Worm (Caenorhabditis elegans) whole organism, late embryonic: ENCODE data around the gene Y77E11A.23.

ENCODE experiments used
- C38D4.7 ChIP-seq: fragments of 200-800 bp; sonication (Bioruptor generic); optimal IDR thresholded peaks from 2 replicates; lab custom pipeline; 2018; ENCODE audit warnings: mild to moderate bottlenecking, missing genetic modification characterization, moderate library complexity, missing compliant biosample characterization
- F13H6.1 ChIP-seq: sonication (generic microtip); optimal IDR thresholded peaks from 2 replicates; lab custom pipeline; 2016; ENCODE audit warnings: missing genetic modification characterization, missing compliant biosample characterization
- K02D7.2 ChIP-seq: sonication (generic microtip); optimal IDR thresholded peaks from 2 replicates; lab custom pipeline; 2017; ENCODE audit warnings: mild to moderate bottlenecking, missing genetic modification characterization, missing compliant biosample characterization
- K09A11.1 ChIP-seq: sonication (generic microtip); optimal IDR thresholded peaks from 2 replicates; lab custom pipeline; 2017; ENCODE audit warnings: antibody characterized with exemption, mild to moderate bottlenecking, missing genetic modification characterization, missing compliant biosample characterization; ENCODE audit not compliant: insufficient read depth
- T23F11.4 ChIP-seq: fragments of 200-800 bp; sonication (Bioruptor generic); optimal IDR thresholded peaks from 2 replicates; lab custom pipeline; 2018; ENCODE audit warnings: mild to moderate bottlenecking, missing genetic modification characterization, missing compliant biosample characterization
- Y22D7AL.16 ChIP-seq: sonication (generic microtip); optimal IDR thresholded peaks from 2 replicates; lab custom pipeline; 2016; ENCODE audit warnings: missing genetic modification characterization, missing compliant biosample characterization
- ahr-1 ChIP-seq: sonication (generic microtip); optimal IDR thresholded peaks from 2 replicates; lab custom pipeline; 2016; ENCODE audit warnings: missing genetic modification characterization, missing compliant biosample characterization
- ama-1 ChIP-seq: fragments of 150-350 bp; optimal IDR thresholded peaks from 2 replicates; lab custom pipeline; 2014
- ceh-14 ChIP-seq: sonication (generic microtip); optimal IDR thresholded peaks from 2 replicates; lab custom pipeline; 2016; ENCODE audit warnings: missing genotype, missing genetic modification characterization, missing compliant biosample characterization
- ceh-18 ChIP-seq: sonication (generic microtip); optimal IDR thresholded peaks from 2 replicates; lab custom pipeline; 2016; ENCODE audit warnings: missing genetic modification characterization, missing compliant biosample characterization
- ceh-19 ChIP-seq: fragments of 200-800 bp; sonication (Bioruptor generic); optimal IDR thresholded peaks from 2 replicates; lab custom pipeline; 2018; ENCODE audit warnings: mild to moderate bottlenecking, missing genetic modification characterization, missing compliant biosample characterization
- ceh-2 ChIP-seq: sonication (generic microtip); optimal IDR thresholded peaks from 2 replicates; lab custom pipeline; 2016; ENCODE audit warnings: missing genotype, missing genetic modification characterization, missing compliant biosample characterization
- ceh-22 ChIP-seq: sonication (generic microtip); optimal IDR thresholded peaks from 2 replicates; lab custom pipeline; 2017; ENCODE audit warnings: missing biosample characterization, missing genetic modification characterization
- ceh-24 ChIP-seq: sonication (generic microtip); optimal IDR thresholded peaks from 2 replicates; lab custom pipeline; 2016; ENCODE audit warnings: mild to moderate bottlenecking, missing genetic modification characterization, missing compliant biosample characterization
- ceh-30 ChIP-seq: fragments of 150-350 bp; optimal IDR thresholded peaks from 2 replicates; lab custom pipeline; 2014; ENCODE audit warnings: missing biosample characterization, missing genetic modification characterization
- ceh-31 ChIP-seq: sonication (generic microtip); optimal IDR thresholded peaks from 2 replicates; lab custom pipeline; 2016; ENCODE audit warnings: missing genetic modification characterization, missing compliant biosample characterization
- ceh-34 ChIP-seq: sonication (generic microtip); optimal IDR thresholded peaks from 2 replicates; lab custom pipeline; 2016; ENCODE audit warnings: mild to moderate bottlenecking, missing genetic modification characterization, missing compliant biosample characterization
- ceh-45 ChIP-seq: fragments of 200-800 bp; sonication (Bioruptor generic); IDR thresholded peaks from 2 replicates; pipeline ENCODE4 v1.3.6; 2022; ENCODE audit warnings: missing genetic modification reagents, missing genetic modification characterization, missing compliant biosample characterization
- ceh-48 ChIP-seq: sonication (generic microtip); optimal IDR thresholded peaks from 2 replicates; lab custom pipeline; 2016; ENCODE audit warnings: missing genetic modification characterization, inconsistent platforms, missing compliant biosample characterization
- ceh-6 ChIP-seq: fragments of 200-800 bp; sonication (Bioruptor generic); optimal IDR thresholded peaks from 2 replicates; lab custom pipeline; 2018; ENCODE audit warnings: mild to moderate bottlenecking, missing genetic modification characterization, missing compliant biosample characterization
- dmd-4 ChIP-seq: sonication (generic microtip); optimal IDR thresholded peaks from 2 replicates; lab custom pipeline; 2016; ENCODE audit warnings: borderline replicate concordance, missing genetic modification characterization, missing compliant biosample characterization
- elt-2 ChIP-seq: sonication (generic microtip); optimal IDR thresholded peaks from 2 replicates; lab custom pipeline; 2016; ENCODE audit warnings: missing genetic modification reagents, missing genetic modification characterization, missing compliant biosample characterization
- eyg-1 ChIP-seq: sonication (generic microtip); optimal IDR thresholded peaks from 2 replicates; lab custom pipeline; 2016; ENCODE audit warnings: missing genotype, missing genetic modification characterization, missing compliant biosample characterization
- fax-1 ChIP-seq: sonication (generic microtip); optimal IDR thresholded peaks from 2 replicates; lab custom pipeline; 2016; ENCODE audit warnings: missing genotype, missing genetic modification characterization, missing compliant biosample characterization
- fkh-10 ChIP-seq: fragments of 150-350 bp; optimal IDR thresholded peaks from 2 replicates; lab custom pipeline; 2014; ENCODE audit warnings: missing biosample characterization, missing genetic modification reagents, missing genetic modification characterization
- hlh-13 ChIP-seq: fragments of 200-800 bp; sonication (Bioruptor generic); optimal IDR thresholded peaks from 2 replicates; lab custom pipeline; 2018; ENCODE audit warnings: mild to moderate bottlenecking, missing genetic modification characterization, missing compliant biosample characterization
- hlh-15 ChIP-seq: sonication (generic microtip); optimal IDR thresholded peaks from 2 replicates; lab custom pipeline; 2016; ENCODE audit warnings: missing genetic modification characterization, missing compliant biosample characterization
- hlh-30 ChIP-seq: sonication (generic microtip); optimal IDR thresholded peaks from 2 replicates; lab custom pipeline; 2017; ENCODE audit warnings: antibody characterized with exemption, missing genetic modification characterization, missing compliant biosample characterization; ENCODE audit not compliant: insufficient read depth
- lim-6 ChIP-seq: sonication (generic microtip); optimal IDR thresholded peaks from 2 replicates; lab custom pipeline; 2016; ENCODE audit warnings: missing genetic modification characterization, missing compliant biosample characterization
- lin-11 ChIP-seq: fragments of 200-800 bp; sonication (Bioruptor generic); optimal IDR thresholded peaks from 2 replicates; lab custom pipeline; 2018; ENCODE audit warnings: mild to moderate bottlenecking, missing genetic modification characterization, missing compliant biosample characterization
- madf-2 ChIP-seq: sonication (generic microtip); optimal IDR thresholded peaks from 2 replicates; lab custom pipeline; 2017; ENCODE audit warnings: missing genetic modification characterization, missing compliant biosample characterization
- mec-3 ChIP-seq: sonication (generic microtip); optimal IDR thresholded peaks from 2 replicates; lab custom pipeline; 2016; ENCODE audit warnings: borderline replicate concordance, missing genetic modification characterization, missing compliant biosample characterization
- nfya-1 ChIP-seq: sonication (generic microtip); optimal IDR thresholded peaks from 2 replicates; lab custom pipeline; 2017; ENCODE audit warnings: missing genetic modification characterization, mild to moderate bottlenecking, missing compliant biosample characterization, antibody characterized with exemption, moderate library complexity
- nhr-11 ChIP-seq: fragments of 150-350 bp; optimal IDR thresholded peaks from 2 replicates; lab custom pipeline; 2014; ENCODE audit warnings: missing biosample characterization, missing genetic modification characterization
- nhr-232 ChIP-seq: sonication (generic microtip); optimal IDR thresholded peaks from 2 replicates; lab custom pipeline; 2016; ENCODE audit warnings: missing genetic modification characterization, missing compliant biosample characterization
- npax-4 ChIP-seq: sonication (generic microtip); optimal IDR thresholded peaks from 2 replicates; lab custom pipeline; 2016; ENCODE audit warnings: missing genetic modification characterization, missing compliant biosample characterization
- pag-3 ChIP-seq: sonication (generic microtip); optimal IDR thresholded peaks from 2 replicates; lab custom pipeline; 2016; ENCODE audit warnings: missing compliant biosample characterization, missing genetic modification characterization, borderline replicate concordance
- pat-9 ChIP-seq: fragments of 200-800 bp; sonication (Bioruptor generic); optimal IDR thresholded peaks from 2 replicates; lab custom pipeline; 2018; ENCODE audit warnings: mild to moderate bottlenecking, missing genetic modification characterization, moderate library complexity, missing compliant biosample characterization
- pha-2 ChIP-seq: sonication (generic microtip); optimal IDR thresholded peaks from 2 replicates; lab custom pipeline; 2017; ENCODE audit warnings: mild to moderate bottlenecking, missing genetic modification characterization, missing compliant biosample characterization
- pha-4 ChIP-seq: fragments of 150-350 bp; optimal IDR thresholded peaks from 2 replicates; lab custom pipeline; 2018; ENCODE audit warnings: missing biosample characterization, missing genetic modification reagents, missing genetic modification characterization
- pqm-1 ChIP-seq: sonication (generic microtip); optimal IDR thresholded peaks from 2 replicates; lab custom pipeline; 2016; ENCODE audit warnings: missing genetic modification characterization, missing compliant biosample characterization
- pros-1 ChIP-seq: fragments of 150-350 bp; optimal IDR thresholded peaks from 2 replicates; lab custom pipeline; 2014; ENCODE audit warnings: missing biosample characterization, missing genetic modification reagents, missing genetic modification characterization
- rnt-1 ChIP-seq: sonication (generic microtip); optimal IDR thresholded peaks from 2 replicates; lab custom pipeline; 2016; ENCODE audit warnings: missing genetic modification characterization, missing compliant biosample characterization
- sdc-2 ChIP-seq: sonication (generic microtip); optimal IDR thresholded peaks from 2 replicates; lab custom pipeline; 2016; ENCODE audit warnings: missing genotype, missing genetic modification characterization, missing compliant biosample characterization
- sox-2 ChIP-seq: fragments of 200-800 bp; sonication (Bioruptor generic); IDR thresholded peaks from 2 replicates; pipeline ENCODE4 v1.3.6; 2022; ENCODE audit warnings: missing genetic modification reagents, missing genetic modification characterization, missing compliant biosample characterization
- sox-4 ChIP-seq: sonication (generic microtip); optimal IDR thresholded peaks from 2 replicates; lab custom pipeline; 2017; ENCODE audit warnings: mild to moderate bottlenecking, missing genetic modification characterization, inconsistent platforms, missing compliant biosample characterization
- syd-9 ChIP-seq: sonication (generic microtip); optimal IDR thresholded peaks from 2 replicates; lab custom pipeline; 2016; ENCODE audit warnings: mild to moderate bottlenecking, missing genetic modification characterization, moderate library complexity, missing compliant biosample characterization
- tbx-7 ChIP-seq: sonication (generic microtip); optimal IDR thresholded peaks from 2 replicates; lab custom pipeline; 2016; ENCODE audit warnings: missing genotype, missing genetic modification characterization, missing compliant biosample characterization
- ttx-3 ChIP-seq: sonication (generic microtip); optimal IDR thresholded peaks from 2 replicates; lab custom pipeline; 2016; ENCODE audit warnings: missing genetic modification reagents, missing genetic modification characterization, missing compliant biosample characterization
- unc-3 ChIP-seq, 2 experiments: fragments of 200-800 bp in 1 of 2; sonication (Bioruptor generic) in 1 of 2; sonication (generic microtip) in 1 of 2; conservative IDR thresholded peaks in 1 of 2; optimal IDR thresholded peaks in 1 of 2; 2 replicates each; pipeline versions ENCODE4 v1.3.6 to Lab custom; 2016 to 2022; ENCODE audit warnings: missing compliant biosample characterization in 2 of 2, missing genetic modification characterization in 2 of 2, missing genetic modification reagents in 1 of 2
- unc-42 ChIP-seq: sonication (generic microtip); optimal IDR thresholded peaks from 2 replicates; lab custom pipeline; 2016; ENCODE audit warnings: missing genotype, missing genetic modification characterization, missing compliant biosample characterization
- zip-5 ChIP-seq: sonication (generic microtip); optimal IDR thresholded peaks from 2 replicates; lab custom pipeline; 2016; ENCODE audit warnings: missing genetic modification characterization, missing compliant biosample characterization

Y77E11A.23 gene

DNA sequence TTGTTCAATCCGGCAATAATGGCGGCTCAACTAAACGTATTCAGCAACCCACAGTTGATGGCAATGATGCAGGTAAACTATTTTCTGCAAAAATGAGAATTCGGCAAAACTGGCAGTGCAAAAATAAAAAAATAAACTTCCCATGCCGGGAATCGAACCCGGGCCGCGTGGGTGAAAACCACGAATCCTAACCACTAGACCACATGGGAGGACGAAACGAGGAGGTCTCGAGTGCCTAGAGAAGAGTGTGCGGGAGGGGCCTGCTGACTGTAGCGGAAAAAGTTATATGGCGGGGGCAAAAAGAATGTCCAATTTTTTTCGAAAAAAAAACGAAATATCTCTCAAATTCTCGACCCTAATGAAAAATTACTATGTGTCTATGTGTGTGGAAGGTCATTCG lies 42.1 kb downstream of the Y77E11A.23 start:
- TF ChIP-seq unc-3 (GFP tag; conservative IDR thresholded peaks at IDR 0.05; lab: Robert Waterston, UW) (0 out of 2 replicates have a peak, but pooled peaks have one; percentile 49), unc-3 (tag; optimal IDR thresholded peaks at IDR 0.05; lab: Kevin White, UChicago) (peak; percentile 49), pha-2 (tag; lab: Kevin White, UChicago) (peak; percentile 49), nfya-1 (tag; lab: Kevin White, UChicago) (peak; percentile 16), hlh-30 (no peak), fax-1 (tag; lab: Kevin White, UChicago) (peak; percentile 29), ceh-6 (GFP tag; lab: Kevin White, UChicago) (peak; percentile 72), ceh-22 (tag; lab: Kevin White, UChicago) (no peak), ceh-19 (GFP tag; lab: Kevin White, UChicago) (peak; percentile 60), pros-1 (tag; lab: Kevin White, UChicago) (no peak), madf-2 (peak; percentile 69), lin-11 (tag; lab: Kevin White, UChicago) (peak; percentile 65), K09A11.1 (tag; lab: Kevin White, UChicago) (peak; percentile 9), npax-4 (tag; lab: Kevin White, UChicago) (peak; percentile 53), hlh-13 (peak; percentile 50), tbx-7 (tag; lab: Kevin White, UChicago) (peak; percentile 32), ceh-24 (tag; lab: Kevin White, UChicago) (no peak), ceh-14 (tag; lab: Kevin White, UChicago) (peak; percentile 39), ttx-3 (tag; lab: Kevin White, UChicago) (peak; percentile 63), sdc-2 (tag; lab: Kevin White, UChicago) (peak; percentile 59), fkh-10 (GFP tag; lab: Kevin White, UChicago) (peak; percentile 36), K02D7.2 (tag; lab: Kevin White, UChicago) (peak; percentile 43), eyg-1 (tag; lab: Kevin White, UChicago) (peak; percentile 37), pat-9 (no peak), lim-6 (tag; lab: Kevin White, UChicago) (no peak), dmd-4 (tag; lab: Kevin White, UChicago) (no peak), F13H6.1 (tag; lab: Kevin White, UChicago) (peak; percentile 42), pha-4 (tag; lab: Kevin White, UChicago) (no peak), ceh-31 (tag; lab: Kevin White, UChicago) (peak; percentile 43), T23F11.4 (GFP tag; lab: Kevin White, UChicago) (peak; percentile 59), hlh-15 (tag; lab: Kevin White, UChicago) (peak; percentile 52), ceh-45 (GFP tag; lab: Robert Waterston, UW) (no peak; the same call in 1 of the 2 replicates), Y22D7AL.16 (tag; lab: Kevin White, UChicago) (peak; percentile 59), sox-2 (peak; percentile 43; the same call in 1 of the 2 replicates), zip-5 (peak; percentile 10), sox-4 (tag; lab: Kevin White, UChicago) (peak; percentile 61), ceh-34 (tag; lab: Kevin White, UChicago) (peak; percentile 54), pag-3 (tag; lab: Kevin White, UChicago) (no peak), ceh-2 (tag; lab: Kevin White, UChicago) (no peak), syd-9 (tag; lab: Kevin White, UChicago) (peak; percentile 28), ceh-30 (tag; lab: Kevin White, UChicago) (no peak), nhr-11 (no peak), nhr-232 (tag; lab: Kevin White, UChicago) (peak; percentile 73), ama-1 (lab: Kevin White, UChicago) (no peak), ceh-18 (tag; lab: Kevin White, UChicago) (peak; percentile 38), unc-42 (peak; percentile 1), elt-2 (peak; percentile 82), mec-3 (tag; lab: Kevin White, UChicago) (no peak), ceh-48 (tag; lab: Kevin White, UChicago) (peak; percentile 54), ahr-1 (peak; percentile 29), pqm-1 (tag; lab: Kevin White, UChicago) (no peak), C38D4.7 (GFP tag; lab: Kevin White, UChicago) (peak; percentile 58), rnt-1 (tag; lab: Kevin White, UChicago) (peak; percentile 50)
